Fruit fly (Drosophila melanogaster) Kc167 (cell line): ENCODE data around the gene to.

Experiments
- psq ChIP-seq: fragments of >200 bp; optimal IDR thresholded peaks from 2 replicates; lab custom pipeline; 2017; ENCODE audit warnings: missing external identifiers
- ttk ChIP-seq: sonication (Bioruptor generic); optimal IDR thresholded peaks from 2 replicates; lab custom pipeline; 2017; ENCODE audit warnings: missing external identifiers

DNA sequence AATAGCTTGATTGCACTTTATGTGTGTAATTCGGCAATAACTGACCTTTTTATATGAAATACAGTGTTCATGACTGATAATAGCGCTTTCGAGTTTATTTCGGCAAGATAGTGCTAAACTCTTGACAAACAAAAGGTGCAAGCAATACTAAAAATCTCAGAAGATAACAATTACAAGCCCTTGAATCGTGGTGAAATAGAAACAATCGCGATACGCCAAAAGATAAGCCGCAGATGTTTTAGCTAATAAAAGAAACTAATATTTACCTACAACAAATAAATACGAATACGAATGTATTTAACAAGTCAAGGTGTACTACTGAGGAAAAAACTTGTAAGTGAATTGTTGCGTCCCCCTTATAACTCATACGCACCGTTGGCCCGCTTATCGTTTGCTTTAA, 35.3 kb downstream of the to start:
- TF ChIP-seq psq (no peak), ttk (lab: Kevin White, UChicago) (no peak)
